Fruit fly (Drosophila melanogaster) whole organism, prepupa: ENCODE results near the gene Fntb.

Experiments used
- CG10669 ChIP-seq: fragments of 200-800 bp; sonication (Bioruptor generic); optimal IDR thresholded peaks from 3 replicates; lab custom pipeline; 2018; ENCODE audit warnings: missing biosample characterization, mild to moderate bottlenecking, missing genetic modification characterization, moderate library complexity
- CG11902 ChIP-seq: fragments of 200-800 bp; sonication (Bioruptor generic); optimal IDR thresholded peaks from 3 replicates; lab custom pipeline; 2016; ENCODE audit warnings: missing biosample characterization, missing genetic modification characterization
- CG15336 ChIP-seq: fragments of 200-800 bp; sonication (Bioruptor generic); IDR thresholded peaks from 2 replicates; pipeline ENCODE4 v1.3.6; 2022; ENCODE audit warnings: missing biosample characterization, missing genetic modification characterization
- CG1621 ChIP-seq: fragments of 200-800 bp; sonication (Bioruptor generic); optimal IDR thresholded peaks from 3 replicates; lab custom pipeline; 2018; ENCODE audit warnings: missing biosample characterization, mild to moderate bottlenecking, missing genetic modification characterization
- CG16779 ChIP-seq: fragments of 200-800 bp; sonication (Bioruptor generic); optimal IDR thresholded peaks from 3 replicates; lab custom pipeline; 2017; ENCODE audit warnings: missing biosample characterization, mild to moderate bottlenecking, missing genetic modification characterization
- CG3032 ChIP-seq: fragments of 200-800 bp; optimal IDR thresholded peaks from 2 replicates; lab custom pipeline; 2019; ENCODE audit warnings: missing biosample characterization, mild to moderate bottlenecking, missing genetic modification characterization, moderate library complexity
- CG34406 ChIP-seq: fragments of 200-800 bp; sonication (Bioruptor generic); optimal IDR thresholded peaks from 3 replicates; lab custom pipeline; 2016; ENCODE audit warnings: missing biosample characterization, missing genetic modification characterization
- CG3919 ChIP-seq: fragments of 200-800 bp; sonication (Bioruptor generic); optimal IDR thresholded peaks from 3 replicates; lab custom pipeline; 2016; ENCODE audit warnings: missing biosample characterization, missing genetic modification characterization
- CG6792 ChIP-seq: fragments of 200-800 bp; sonication (Bioruptor generic); optimal IDR thresholded peaks from 3 replicates; lab custom pipeline; 2016; ENCODE audit warnings: missing biosample characterization, missing genetic modification characterization
- CG7368 ChIP-seq: fragments of 200-800 bp; sonication (Bioruptor generic); optimal IDR thresholded peaks from 3 replicates; lab custom pipeline; 2016; ENCODE audit warnings: missing biosample characterization, missing genetic modification characterization
- CG9139 ChIP-seq: fragments of 200-800 bp; sonication (Bioruptor generic); optimal IDR thresholded peaks from 3 replicates; lab custom pipeline; 2017; ENCODE audit warnings: missing biosample characterization, mild to moderate bottlenecking, missing genetic modification characterization
- Eip75B ChIP-seq: fragments of 200-800 bp; sonication (Bioruptor generic); optimal IDR thresholded peaks from 3 replicates; lab custom pipeline; 2016; ENCODE audit warnings: missing biosample characterization, missing genetic modification characterization
- Gug ChIP-seq: fragments of 200-800 bp; sonication (Bioruptor generic); IDR thresholded peaks from 2 replicates; pipeline ENCODE4 v1.3.6; 2022; ENCODE audit warnings: missing biosample characterization, missing genetic modification characterization
- Hr38 ChIP-seq: sonication (Bioruptor generic); optimal IDR thresholded peaks from 2 replicates; lab custom pipeline; 2016; ENCODE audit warnings: missing biosample characterization, missing genetic modification characterization
- Hr39 ChIP-seq: fragments of 200-800 bp; sonication (Bioruptor generic); optimal IDR thresholded peaks from 2 replicates; lab custom pipeline; 2016; ENCODE audit warnings: missing biosample characterization, missing genetic modification characterization
- Hr4 ChIP-seq: fragments of 200-800 bp; sonication (Bioruptor generic); optimal IDR thresholded peaks from 3 replicates; lab custom pipeline; 2016; ENCODE audit warnings: missing biosample characterization, missing genetic modification characterization
- Lpt ChIP-seq: fragments of 200-800 bp; sonication (Bioruptor generic); optimal IDR thresholded peaks from 3 replicates; lab custom pipeline; 2016; ENCODE audit warnings: missing biosample characterization, missing genetic modification characterization
- Met ChIP-seq: fragments of 200-800 bp; sonication (Bioruptor generic); optimal IDR thresholded peaks from 3 replicates; lab custom pipeline; 2016; ENCODE audit warnings: missing biosample characterization, missing genetic modification characterization
- Smox ChIP-seq: fragments of 200-800 bp; sonication (Bioruptor generic); optimal IDR thresholded peaks from 3 replicates; lab custom pipeline; 2016; ENCODE audit warnings: missing biosample characterization, missing genetic modification characterization
- Sox102F ChIP-seq: fragments of 200-800 bp; sonication (Bioruptor generic); optimal IDR thresholded peaks from 2 replicates; lab custom pipeline; 2016; ENCODE audit warnings: missing biosample characterization, mild to moderate bottlenecking, missing genetic modification characterization
- Sox14 ChIP-seq: fragments of 200-800 bp; sonication (Bioruptor generic); optimal IDR thresholded peaks from 3 replicates; lab custom pipeline; 2016; ENCODE audit warnings: missing biosample characterization, missing genetic modification characterization
- Sox15 ChIP-seq: fragments of 200-800 bp; sonication (Bioruptor generic); optimal IDR thresholded peaks from 3 replicates; lab custom pipeline; 2016; ENCODE audit warnings: missing biosample characterization, missing genetic modification characterization
- cyc ChIP-seq: fragments of 200-800 bp; sonication (Bioruptor generic); optimal IDR thresholded peaks from 3 replicates; lab custom pipeline; 2016; ENCODE audit warnings: missing biosample characterization, missing genetic modification characterization
- dsx ChIP-seq: fragments of 200-800 bp; optimal IDR thresholded peaks from 3 replicates; lab custom pipeline; 2019; ENCODE audit warnings: missing biosample characterization, mild to moderate bottlenecking, missing genetic modification characterization, moderate library complexity; ENCODE audit not compliant: poor library complexity, severe bottlenecking
- eg ChIP-seq: fragments of 200-800 bp; sonication (Bioruptor generic); IDR thresholded peaks from 3 replicates; pipeline ENCODE4 v1.3.6; 2022; ENCODE audit warnings: missing biosample characterization, missing genetic modification characterization
- esn ChIP-seq: fragments of 200-800 bp; sonication (Bioruptor generic); optimal IDR thresholded peaks from 2 replicates; lab custom pipeline; 2016; ENCODE audit warnings: missing biosample characterization, mild to moderate bottlenecking, missing genetic modification characterization, moderate library complexity
- fd59A ChIP-seq: fragments of 200-800 bp; sonication (Bioruptor generic); optimal IDR thresholded peaks from 2 replicates; lab custom pipeline; 2017; ENCODE audit warnings: missing biosample characterization, mild to moderate bottlenecking, missing genetic modification characterization, missing genetic modification reagents
- fkh ChIP-seq: fragments of 200-800 bp; sonication (Bioruptor generic); optimal IDR thresholded peaks from 3 replicates; lab custom pipeline; 2017; ENCODE audit warnings: missing biosample characterization, mild to moderate bottlenecking, missing genetic modification characterization, moderate library complexity
- pdm3 ChIP-seq: fragments of 200-800 bp; sonication (Bioruptor generic); optimal IDR thresholded peaks from 3 replicates; lab custom pipeline; 2016; ENCODE audit warnings: missing biosample characterization, missing genetic modification characterization
- salr ChIP-seq, 2 experiments: fragments of 200-800 bp; sonication (Bioruptor generic); optimal IDR thresholded peaks; 3 replicates each; lab custom pipeline; 2016 to 2018; ENCODE audit warnings: missing biosample characterization in 2 of 2, missing genetic modification characterization in 2 of 2, mild to moderate bottlenecking in 1 of 2
- ss ChIP-seq, 2 experiments: fragments of 200-800 bp; sonication (Bioruptor generic); optimal IDR thresholded peaks; 2 replicates in 1 of 2; 3 replicates in 1 of 2; lab custom pipeline; 2017 to 2018; ENCODE audit warnings: mild to moderate bottlenecking in 2 of 2, missing biosample characterization in 2 of 2, missing genetic modification characterization in 2 of 2, moderate library complexity in 1 of 2
- svp ChIP-seq: fragments of 200-800 bp; sonication (Bioruptor generic); peaks from one replicate; lab custom pipeline; 2016; ENCODE audit warnings: missing biosample characterization, missing genetic modification characterization

Gene Fntb

dm6 chr3R:16403023-16403733 is 29.6 kb upstream of the Fntb start, which contains the start of gene ss:
TSS of gene ss (minus strand) at chr3R:16403690.
- TF ChIP-seq ss (GFP tag; optimal IDR thresholded peaks at IDR 0.05; lab: Kevin White, UChicago): peak; percentile 26 to 83
- TF ChIP-seq CG3032 (tag; lab: Kevin White, UChicago): no peak

- TF ChIP-seq svp (GFP tag; lab: Kevin White, UChicago) (no peak), CG11902 (GFP tag; lab: Kevin White, UChicago) (no peak), Hr39 (GFP tag; lab: Kevin White, UChicago) (no peak), CG3032 (tag; lab: Kevin White, UChicago) (no peak), Eip75B (GFP tag; lab: Kevin White, UChicago) (no peak), esn (GFP tag; lab: Kevin White, UChicago) (no peak), CG1621 (no peak), CG16779 (tag; lab: Kevin White, UChicago) (no peak), cyc (GFP tag; lab: Kevin White, UChicago) (no peak), salr (GFP tag; optimal IDR thresholded peaks at IDR 0.05; lab: Kevin White, UChicago) (no peak), CG34406 (no peak), Gug (no peak)
Measured at dm6 chr3R:16403734-16404057, 29.1 kb upstream of the Fntb start.

dm6 chr3R:16406618-16407017 is 26.2 kb upstream of the Fntb start:
- no peak for TF ChIP-seq CG3919 (GFP tag; lab: Kevin White, UChicago)
- TF ChIP-seq Sox102F: no peak

dm6 chr3R:16408434-16408833 is 24.4 kb upstream of the Fntb start:
- TF ChIP-seq Met (GFP tag; lab: Kevin White, UChicago) (no peak), pdm3 (GFP tag; lab: Kevin White, UChicago) (no peak), CG6792 (GFP tag; lab: Kevin White, UChicago) (no peak), CG10669 (GFP tag; lab: Kevin White, UChicago) (no peak), CG9139 (GFP tag; lab: Kevin White, UChicago) (no peak)

dm6 chr3R:16410706-16411105 is 22.1 kb upstream of the Fntb start:
- TF ChIP-seq fkh (no peak), fd59A (GFP tag; lab: Kevin White, UChicago) (no peak), CG11902 (GFP tag; lab: Kevin White, UChicago) (no peak)
- TF ChIP-seq, all 60 proteins: peak for 0

dm6 chr3R:16413734-16414133 is 19.1 kb upstream of the Fntb start:
- TF ChIP-seq dsx (GFP tag; lab: Kevin White, UChicago): no peak
- TF ChIP-seq Lpt: no peak
- TF ChIP-seq Hr38 (GFP tag; lab: Kevin White, UChicago): no peak
- TF ChIP-seq Hr4 (GFP tag; lab: Kevin White, UChicago): no peak
- no peak for TF ChIP-seq Sox14 (GFP tag; lab: Kevin White, UChicago)
- no peak for TF ChIP-seq eg (GFP tag; lab: Robert Waterston, UW)
- no peak for TF ChIP-seq Sox15 (GFP tag; lab: Kevin White, UChicago)
- no peak for TF ChIP-seq CG15336
- TF ChIP-seq svp (GFP tag; lab: Kevin White, UChicago): no peak
- no peak for TF ChIP-seq Smox (GFP tag; lab: Kevin White, UChicago)
- no peak for TF ChIP-seq CG7368 (GFP tag; lab: Kevin White, UChicago)
- TF ChIP-seq Eip75B (GFP tag; lab: Kevin White, UChicago): no peak
